Worm (Caenorhabditis elegans) whole organism, early embryonic: ENCODE measurements around the gene acs-1.

Experiments used
- aly-1 ChIP-seq: sonication (generic microtip); optimal IDR thresholded peaks from 2 replicates; lab custom pipeline; 2016; ENCODE audit warnings: missing genetic modification characterization, missing compliant biosample characterization
- ama-1 ChIP-seq: fragments of 150-350 bp; optimal IDR thresholded peaks from 2 replicates; lab custom pipeline; 2014
- ceh-13 ChIP-seq: fragments of 200-800 bp; sonication (Bioruptor generic); optimal IDR thresholded peaks from 2 replicates; lab custom pipeline; 2018; ENCODE audit warnings: mild to moderate bottlenecking, missing genetic modification characterization, missing compliant biosample characterization
- ceh-36 ChIP-seq: sonication (generic microtip); optimal IDR thresholded peaks from 2 replicates; lab custom pipeline; 2016; ENCODE audit warnings: missing genetic modification characterization, inconsistent platforms, missing compliant biosample characterization
- flt-1 ChIP-seq: fragments of 200-800 bp; sonication (Bioruptor generic); IDR thresholded peaks from 2 replicates; pipeline ENCODE4 v1.3.6; 2022; ENCODE audit warnings: missing genetic modification characterization, missing compliant biosample characterization
- hmbx-1 ChIP-seq: sonication (generic microtip); optimal IDR thresholded peaks from 2 replicates; lab custom pipeline; 2016; ENCODE audit warnings: mild to moderate bottlenecking, missing genetic modification characterization, missing compliant biosample characterization
- hmg-4 ChIP-seq: fragments of 200-800 bp; sonication (Bioruptor generic); optimal IDR thresholded peaks from 2 replicates; lab custom pipeline; 2018; ENCODE audit warnings: mild to moderate bottlenecking, missing genetic modification characterization, missing compliant biosample characterization
- hnd-1 ChIP-seq: sonication (generic microtip); optimal IDR thresholded peaks from 2 replicates; lab custom pipeline; 2016; ENCODE audit warnings: missing genetic modification characterization, missing compliant biosample characterization
- pes-1 ChIP-seq: fragments of 200-800 bp; sonication (Bioruptor generic); IDR thresholded peaks from 2 replicates; pipeline ENCODE4 v1.3.6; 2022; ENCODE audit warnings: missing genetic modification reagents, missing genetic modification characterization, missing compliant biosample characterization
- tbx-37 ChIP-seq: fragments of 200-800 bp; sonication (Bioruptor generic); conservative IDR thresholded peaks from 2 replicates; pipeline ENCODE4 v1.3.6; 2022; ENCODE audit warnings: missing genetic modification reagents, missing genetic modification characterization, missing compliant biosample characterization
- tra-4 ChIP-seq: sonication (generic microtip); optimal IDR thresholded peaks from 2 replicates; lab custom pipeline; 2017; ENCODE audit warnings: missing genetic modification characterization, missing compliant biosample characterization

- no peak for TF ChIP-seq ama-1 (lab: Kevin White, UChicago)
- no peak for TF ChIP-seq pes-1 (GFP tag; lab: Robert Waterston, UW)
- TF ChIP-seq tbx-37 (GFP tag; lab: Robert Waterston, UW) = no peak
- no peak for TF ChIP-seq hmbx-1 (tag; lab: Kevin White, UChicago)
- TF ChIP-seq flt-1 = no peak
- no peak for TF ChIP-seq ceh-13 (GFP tag; lab: Kevin White, UChicago)
- no peak for TF ChIP-seq tra-4 (tag; lab: Kevin White, UChicago)
- TF ChIP-seq hnd-1 (tag; lab: Kevin White, UChicago) = no peak
- no peak for TF ChIP-seq ceh-36 (tag; lab: Kevin White, UChicago)
- no peak for TF ChIP-seq aly-1 (tag; lab: Kevin White, UChicago)
- no peak for TF ChIP-seq hmg-4 (GFP tag; lab: Kevin White, UChicago)
Measured at ce11 chrV:6565851-6566386, 41.1 kb downstream of the acs-1 start, which contains the start of gene K04A8.1.
